Worm (Caenorhabditis elegans) whole organism, mixed stage, embryonic: ENCODE results near the gene fbxb-62.

Experiments used
- ces-1 ChIP-seq: fragments of 150-350 bp; optimal IDR thresholded peaks from 2 replicates; lab custom pipeline; 2014; ENCODE audit warnings: missing biosample characterization, missing genetic modification reagents, missing genetic modification characterization
- drap-1 ChIP-seq: fragments of 200-800 bp; sonication (Bioruptor generic); optimal IDR thresholded peaks from 3 replicates; lab custom pipeline; 2018; ENCODE audit warnings: mild to moderate bottlenecking, missing genetic modification characterization, missing compliant biosample characterization
- elt-3 ChIP-seq: fragments of 150-350 bp; optimal IDR thresholded peaks from 2 replicates; lab custom pipeline; 2014; ENCODE audit warnings: missing biosample characterization, missing genetic modification characterization
- lin-13 ChIP-seq: fragments of 150-350 bp; optimal IDR thresholded peaks from 2 replicates; lab custom pipeline; 2014; ENCODE audit warnings: missing biosample characterization, missing genetic modification characterization
- lin-32 ChIP-seq: fragments of 200-800 bp; sonication (Bioruptor generic); optimal IDR thresholded peaks from 2 replicates; lab custom pipeline; 2018; ENCODE audit warnings: mild to moderate bottlenecking, missing genetic modification characterization, missing compliant biosample characterization
- lsy-2 ChIP-seq: fragments of 150-350 bp; optimal IDR thresholded peaks from 2 replicates; lab custom pipeline; 2014; ENCODE audit warnings: missing biosample characterization, missing genetic modification characterization
- mab-5 ChIP-seq: fragments of 150-350 bp; optimal IDR thresholded peaks from 2 replicates; lab custom pipeline; 2014; ENCODE audit warnings: missing biosample characterization, missing genetic modification characterization
- mep-1 ChIP-seq: fragments of 150-350 bp; optimal IDR thresholded peaks from 2 replicates; lab custom pipeline; 2017; ENCODE audit warnings: missing biosample characterization, missing genetic modification reagents, missing genetic modification characterization, inconsistent platforms
- nhr-12 ChIP-seq: fragments of 150-350 bp; optimal IDR thresholded peaks from 2 replicates; lab custom pipeline; 2014; ENCODE audit warnings: missing biosample characterization, missing genetic modification characterization
- nhr-237 ChIP-seq: fragments of 150-350 bp; optimal IDR thresholded peaks from 2 replicates; lab custom pipeline; 2014; ENCODE audit warnings: missing biosample characterization, missing genetic modification characterization
- pha-4 ChIP-seq: fragments of 150-350 bp; optimal IDR thresholded peaks from 2 replicates; lab custom pipeline; 2018; ENCODE audit warnings: missing biosample characterization, missing genetic modification reagents, missing genetic modification characterization
- snpc-4 ChIP-seq: fragments of 150-350 bp; optimal IDR thresholded peaks from 2 replicates; lab custom pipeline; 2014; ENCODE audit warnings: missing biosample characterization, missing genetic modification characterization
- unc-62 ChIP-seq: fragments of 150-350 bp; optimal IDR thresholded peaks from 2 replicates; lab custom pipeline; 2014; ENCODE audit warnings: missing biosample characterization, missing genetic modification reagents, missing genetic modification characterization
- ztf-11 ChIP-seq: fragments of 150-350 bp; optimal IDR thresholded peaks from 2 replicates; lab custom pipeline; 2014; ENCODE audit warnings: missing biosample characterization, missing genetic modification characterization

ce11 chrV:19309591-19309990 lies 7.8 kb upstream of the fbxb-62 start, which contains the start of gene F55C9.11:
- no peak for TF ChIP-seq lin-13 (tag; lab: Kevin White, UChicago)
- TF ChIP-seq elt-3 (tag; lab: Kevin White, UChicago) = no peak
- TF ChIP-seq nhr-237 (tag; lab: Kevin White, UChicago) = no peak
- TF ChIP-seq lsy-2 (tag; lab: Kevin White, UChicago) = no peak
- no peak for TF ChIP-seq ces-1
- no peak for TF ChIP-seq lin-32
- TF ChIP-seq nhr-12 (tag; lab: Kevin White, UChicago) = no peak
- TF ChIP-seq ztf-11 (tag; lab: Kevin White, UChicago) = no peak
- TF ChIP-seq mab-5 = no peak
- TF ChIP-seq pha-4 (tag; lab: Kevin White, UChicago) = no peak
- no peak for TF ChIP-seq snpc-4 (tag; lab: Kevin White, UChicago)
- TF ChIP-seq unc-62 (GFP tag; lab: Kevin White, UChicago) = no peak
- TF ChIP-seq drap-1 = no peak
- TF ChIP-seq mep-1 (tag; lab: Kevin White, UChicago) = no peak
